Worm (Caenorhabditis elegans): ENCODE measurements around the gene eif-3.B.

Gene eif-3.B

ce11 chrII:14812661-14813060 lies 17.5 kb downstream of the eif-3.B start:
- TF ChIP-seq dox-1 (GFP tag; IDR thresholded peaks at IDR 0.05) = peak; percentile 45; the same call in 1 of the 2 replicates
- no peak for TF ChIP-seq snpc-1.1 (tag; optimal IDR thresholded peaks at IDR 0.05; ENCODE audit: insufficient read depth)
- 0 out of 2 replicates have a peak, but pooled peaks have one; percentile 39 for TF ChIP-seq Y53G8AR.9 (GFP tag; conservative IDR thresholded peaks at IDR 0.05)
- no peak for TF ChIP-seq cebp-1 (GFP tag; IDR thresholded peaks at IDR 0.05)
- TF ChIP-seq cebp-1 (tag; optimal IDR thresholded peaks at IDR 0.05) = peak; percentile 38
- TF ChIP-seq unc-62 (GFP tag; optimal IDR thresholded peaks at IDR 0.05) = peak; percentile 24
- no peak for TF ChIP-seq egrh-3 (GFP tag; IDR thresholded peaks at IDR 0.05)
- TF ChIP-seq tbp1 (GFP tag; optimal IDR thresholded peaks at IDR 0.05) = no peak
- no peak for TF ChIP-seq F33H1.4 (GFP tag; IDR thresholded peaks at IDR 0.05)
- TF ChIP-seq nhr-80 (tag; optimal IDR thresholded peaks at IDR 0.05) = peak; percentile 84

- TF ChIP-seq madf-6 (GFP tag; IDR thresholded peaks at IDR 0.05) = 0 out of 2 replicates have a peak, but pooled peaks have one; percentile 9
- no peak for TF ChIP-seq hlh-12 (tag; optimal IDR thresholded peaks at IDR 0.05)
- peak; percentile 69 for TF ChIP-seq lsl-1 (GFP tag; optimal IDR thresholded peaks at IDR 0.05)
Measured at ce11 chrII:14813106-14813505, 17.9 kb downstream of the eif-3.B start.

- TF ChIP-seq F33H1.4 (GFP tag; IDR thresholded peaks at IDR 0.05) (peak; percentile 90), ZK185.1 (tag; optimal IDR thresholded peaks at IDR 0.05; ENCODE audit: poor library complexity, severe bottlenecking) (peak; percentile 30), hsf-1 (GFP tag; IDR thresholded peaks at IDR 0.05) (peak; percentile 39; the same call in 1 of the 2 replicates), mxl-1 (tag; optimal IDR thresholded peaks at IDR 0.05) (no peak), hmg-1.2 (GFP tag; IDR thresholded peaks at IDR 0.05) (peak; percentile 11; the same call in 1 of the 2 replicates), dpl-1 (GFP tag; optimal IDR thresholded peaks at IDR 0.05) (peak; percentile 65), efl-1 (GFP tag; optimal IDR thresholded peaks at IDR 0.05) (peak; percentile 67), F23B12.7 (tag; optimal IDR thresholded peaks at IDR 0.05; ENCODE audit: insufficient read depth) (peak; percentile 49), aptf-3 (GFP tag; IDR thresholded peaks at IDR 0.05) (no peak), snpc-4 (GFP tag; optimal IDR thresholded peaks at IDR 0.05) (no peak), snpc-4 (tag; optimal IDR thresholded peaks at IDR 0.05) (peak in 3 of 4 experiments; percentile 28 to 60 (median 50)), lin-35 (GFP tag; optimal IDR thresholded peaks at IDR 0.05) (peak in 1 of 3 experiments; percentile 64), cebp-1 (GFP tag; IDR thresholded peaks at IDR 0.05) (no peak), cebp-1 (tag; optimal IDR thresholded peaks at IDR 0.05) (peak; percentile 27), ceh-100 (GFP tag; IDR thresholded peaks at IDR 0.05) (no peak), snpc-1.3 (tag; optimal IDR thresholded peaks at IDR 0.05; ENCODE audit: insufficient read depth) (peak; percentile 58), madf-6 (GFP tag; IDR thresholded peaks at IDR 0.05) (peak; percentile 68), lin-40 (tag; optimal IDR thresholded peaks at IDR 0.05) (peak; percentile 35), let-607 (tag; optimal IDR thresholded peaks at IDR 0.05) (no peak), xnd-1 (tag; optimal IDR thresholded peaks at IDR 0.05) (peak; percentile 6), F49E8.2 (tag; optimal IDR thresholded peaks at IDR 0.05; ENCODE audit: insufficient read depth) (peak; percentile 19), lsl-1 (GFP tag; optimal IDR thresholded peaks at IDR 0.05) (peak; percentile 60), C06A6.2 (GFP tag; conservative IDR thresholded peaks at IDR 0.05) (no peak), mcd-1 (GFP tag; IDR thresholded peaks at IDR 0.05) (0 out of 2 replicates have a peak, but pooled peaks have one; percentile 36), D2030.7 (GFP tag; IDR thresholded peaks at IDR 0.05) (peak; percentile 65; the same call in 1 of the 2 replicates), dox-1 (GFP tag; IDR thresholded peaks at IDR 0.05) (peak; percentile 6; the same call in 1 of the 2 replicates), nhr-90 (tag; optimal IDR thresholded peaks at IDR 0.05) (no peak), ama-1 (optimal IDR thresholded peaks at IDR 0.05) (no peak), ama-1 (GFP tag; optimal IDR thresholded peaks at IDR 0.05) (peak in 1 of 2 experiments; percentile 10), lin-54 (GFP tag; optimal IDR thresholded peaks at IDR 0.05) (peak; percentile 87), B0261.1 (tag; optimal IDR thresholded peaks at IDR 0.05) (no peak), B0336.3 (GFP tag; IDR thresholded peaks at IDR 0.05) (peak; percentile 48; the same call in 1 of the 2 replicates)
Measured at ce11 chrII:14814894-14815568, 19.8 kb downstream of the eif-3.B start, which contains the start of gene W01D2.1. Gene W01D2.1 (plus strand): TSS chrII:14815518.

All from whole organism, young adult.